Worm (Caenorhabditis elegans) whole organism, L2 larva: ENCODE results near the gene F07H5.13.

Source experiments
- F13H6.1 ChIP-seq: sonication (generic microtip); optimal IDR thresholded peaks from 2 replicates; lab custom pipeline; 2016; ENCODE audit warnings: missing genetic modification characterization, missing compliant biosample characterization
- Y55F3AM.14 ChIP-seq: fragments of 200-800 bp; sonication (Bioruptor generic); optimal IDR thresholded peaks from 2 replicates; lab custom pipeline; 2018; ENCODE audit warnings: mild to moderate bottlenecking, missing genetic modification characterization, missing compliant biosample characterization
- alr-1 ChIP-seq: fragments of 150-350 bp; optimal IDR thresholded peaks from 2 replicates; lab custom pipeline; 2014; ENCODE audit warnings: missing biosample characterization, missing genetic modification characterization
- aly-2 ChIP-seq: fragments of 150-350 bp; optimal IDR thresholded peaks from 2 replicates; lab custom pipeline; 2014; ENCODE audit warnings: missing biosample characterization, missing genetic modification characterization
- ceh-16 ChIP-seq: fragments of 150-350 bp; optimal IDR thresholded peaks from 2 replicates; lab custom pipeline; 2014; ENCODE audit warnings: missing biosample characterization, missing genetic modification characterization
- crh-2 ChIP-seq: sonication (generic microtip); optimal IDR thresholded peaks from 2 replicates; lab custom pipeline; 2017; ENCODE audit warnings: missing biosample characterization, missing genetic modification characterization
- elt-1 ChIP-seq: fragments of 150-350 bp; optimal IDR thresholded peaks from 2 replicates; lab custom pipeline; 2014; ENCODE audit warnings: missing biosample characterization, missing genetic modification characterization
- elt-3 ChIP-seq: sonication (generic microtip); optimal IDR thresholded peaks from 2 replicates; lab custom pipeline; 2017; ENCODE audit warnings: missing biosample characterization, missing genetic modification characterization
- lin-11 ChIP-seq: fragments of 150-350 bp; sonication (generic microtip); optimal IDR thresholded peaks from 2 replicates; lab custom pipeline; 2014; ENCODE audit warnings: missing biosample characterization, missing genetic modification characterization, inconsistent platforms, mixed read lengths
- lsy-2 ChIP-seq, 2 experiments: fragments of 150-350 bp in 1 of 2; sonication (generic microtip) in 1 of 2; optimal IDR thresholded peaks; 2 replicates each; lab custom pipeline; 2014 to 2017; ENCODE audit warnings: missing biosample characterization in 2 of 2, missing genetic modification characterization in 2 of 2
- mdl-1 ChIP-seq, 2 experiments: fragments of 150-350 bp in 1 of 2; sonication (generic microtip) in 1 of 2; optimal IDR thresholded peaks; 2 replicates each; lab custom pipeline; 2017; ENCODE audit warnings: missing biosample characterization in 2 of 2, missing genetic modification characterization in 2 of 2
- nhr-129 ChIP-seq: fragments of 150-350 bp; optimal IDR thresholded peaks from 2 replicates; lab custom pipeline; 2014; ENCODE audit warnings: missing biosample characterization, missing genetic modification characterization
- nhr-25 ChIP-seq: fragments of 150-350 bp; sonication (generic microtip); optimal IDR thresholded peaks from 3 replicates; lab custom pipeline; 2014; ENCODE audit warnings: missing biosample characterization, missing genetic modification characterization
- sem-4 ChIP-seq: fragments of 150-350 bp; optimal IDR thresholded peaks from 2 replicates; lab custom pipeline; 2014; ENCODE audit warnings: missing biosample characterization, missing genetic modification reagents, missing genetic modification characterization
- skn-1 ChIP-seq: sonication (generic microtip); optimal IDR thresholded peaks from 2 replicates; lab custom pipeline; 2017; ENCODE audit warnings: missing biosample characterization, missing genetic modification characterization
- sma-9 ChIP-seq, 2 experiments: fragments of 150-350 bp in 1 of 2; sonication (generic microtip) in 1 of 2; optimal IDR thresholded peaks; 2 replicates each; lab custom pipeline; 2014 to 2016; ENCODE audit warnings: missing genetic modification characterization in 2 of 2, mild to moderate bottlenecking in 1 of 2, missing biosample characterization in 1 of 2, missing compliant biosample characterization in 1 of 2, missing genetic modification reagents in 1 of 2, moderate library complexity in 1 of 2
- snpc-4 ChIP-seq: fragments of 150-350 bp; optimal IDR thresholded peaks from 2 replicates; lab custom pipeline; 2014; ENCODE audit warnings: missing biosample characterization, missing genetic modification characterization
- unc-55 ChIP-seq: fragments of 150-350 bp; sonication (generic microtip); optimal IDR thresholded peaks from 3 replicates; lab custom pipeline; 2014; ENCODE audit warnings: missing biosample characterization, missing genetic modification reagents, missing genetic modification characterization

F07H5.13 gene

DNA sequence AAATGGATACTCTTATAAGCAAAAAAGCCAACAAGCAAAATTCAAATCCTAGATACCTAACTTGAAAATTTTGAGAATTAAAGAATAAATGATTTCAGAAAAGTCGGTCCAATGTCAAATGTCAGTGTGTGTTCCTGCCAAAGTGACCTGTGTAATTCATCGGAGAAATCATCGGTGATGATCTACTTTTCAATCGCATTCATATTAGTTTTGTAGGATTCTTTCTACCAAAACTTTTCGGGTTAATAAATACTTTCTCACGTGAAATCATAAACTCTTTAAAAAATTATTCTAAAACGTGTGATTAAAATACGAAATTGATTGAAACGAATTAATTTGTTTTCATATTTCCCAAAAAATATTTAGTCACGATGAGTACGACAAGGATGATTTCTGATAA lies 48.7 kb downstream of the F07H5.13 start, which contains the start of gene F46C5.7:
TSS of gene F46C5.7 (plus strand) at position 301 of the 400 bp plus-strand sequence.
- no peak for TF ChIP-seq unc-55 (GFP tag; lab: Kevin White, UChicago)
- TF ChIP-seq mdl-1 (tag; optimal IDR thresholded peaks at IDR 0.05; lab: Kevin White, UChicago) = no peak
- no peak for TF ChIP-seq nhr-25
- no peak for TF ChIP-seq sem-4 (tag; lab: Kevin White, UChicago)
- TF ChIP-seq ceh-16 (tag; lab: Kevin White, UChicago) = no peak
- no peak for TF ChIP-seq nhr-129 (tag; lab: Kevin White, UChicago)
- no peak for TF ChIP-seq elt-3 (tag; lab: Kevin White, UChicago)
- TF ChIP-seq crh-2 (tag; lab: Kevin White, UChicago) = no peak
- TF ChIP-seq Y55F3AM.14 (GFP tag; lab: Kevin White, UChicago) = no peak
- no peak for TF ChIP-seq lin-11
- TF ChIP-seq sma-9 (GFP tag; optimal IDR thresholded peaks at IDR 0.05; lab: Kevin White, UChicago) = no peak
- TF ChIP-seq sma-9 (tag; optimal IDR thresholded peaks at IDR 0.05; lab: Kevin White, UChicago) = no peak
- TF ChIP-seq elt-1 (tag; lab: Kevin White, UChicago) = no peak
- no peak for TF ChIP-seq snpc-4 (tag; lab: Kevin White, UChicago)
- no peak for TF ChIP-seq lsy-2 (tag; optimal IDR thresholded peaks at IDR 0.05; lab: Kevin White, UChicago)
- no peak for TF ChIP-seq F13H6.1 (tag; lab: Kevin White, UChicago)
- no peak for TF ChIP-seq aly-2 (tag; lab: Kevin White, UChicago)
- no peak for TF ChIP-seq skn-1 (tag; lab: Kevin White, UChicago)
- no peak for TF ChIP-seq alr-1 (tag; lab: Kevin White, UChicago)
